Worm (Caenorhabditis elegans): Measurements from ENCODE around the gene C31B8.16.

- TF ChIP-seq med-1 (GFP tag; optimal IDR thresholded peaks at IDR 0.05; ENCODE audit: insufficient read depth) (no peak), cog-1 (tag; optimal IDR thresholded peaks at IDR 0.05) (no peak), flt-1 (GFP tag; IDR thresholded peaks at IDR 0.05) (no peak), klf-2 (GFP tag; conservative IDR thresholded peaks at IDR 0.05) (no peak), ztf-23 (GFP tag; IDR thresholded peaks at IDR 0.05) (no peak)
Observed at ce11 chrV:2884411-2884810, 45.4 kb upstream of the C31B8.16 start, which contains the start of gene sre-24.

Data from whole organism, midembryonic.